Fruit fly (Drosophila melanogaster): Measurements from ENCODE around the gene CG46339.
A peak's percentile ranks its signal among the peaks of the same experiment; 100 is the strongest.

CG46339 gene

DNA sequence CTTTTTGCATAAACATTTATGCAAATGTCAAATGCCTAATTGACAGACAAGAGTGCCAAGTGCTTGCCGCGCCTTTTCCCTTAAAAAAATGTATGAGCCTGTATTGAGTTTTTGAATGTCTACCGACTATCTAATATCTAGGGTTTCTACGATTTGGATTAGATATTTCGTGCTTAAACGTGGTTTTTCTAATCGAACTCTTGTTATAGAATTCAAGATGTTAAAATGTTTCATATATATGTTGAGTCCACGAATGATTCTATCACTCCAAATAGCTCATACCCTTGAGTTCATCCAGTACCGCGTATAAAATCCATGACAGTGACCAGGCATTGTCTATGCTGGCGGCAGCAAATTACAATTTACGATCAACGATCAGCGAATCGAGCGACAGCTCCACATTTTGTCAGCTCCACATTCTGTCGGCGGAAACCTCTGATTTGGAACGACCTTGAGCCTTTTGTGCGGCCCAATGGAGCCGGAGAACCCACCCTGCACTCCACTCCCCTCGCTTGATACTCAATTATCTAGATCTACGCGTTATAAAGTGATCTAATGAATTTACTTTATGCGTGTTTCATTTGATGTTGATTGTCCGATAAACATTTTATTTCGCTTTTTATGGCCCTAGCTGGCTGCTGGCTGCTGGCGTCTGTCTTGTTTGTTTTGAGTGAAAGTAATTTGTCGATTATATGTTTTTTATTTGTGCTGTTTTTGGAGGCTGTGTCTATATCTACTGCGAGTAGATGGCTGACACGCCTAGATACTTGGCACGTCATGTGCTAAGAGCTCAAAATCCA lies 8.7 kb upstream of the CG46339 start (continued):
- peak; percentile 51; the same call in 1 of the 3 replicates for TF ChIP-seq Dbx (GFP tag; IDR thresholded peaks at IDR 0.05)
- TF ChIP-seq chinmo (GFP tag; IDR thresholded peaks at IDR 0.05; ENCODE audit: partially characterized antibody): peak; percentile 82; the same call in 1 of the 4 replicates
- TF ChIP-seq sens (GFP tag): peak; percentile 15
- TF ChIP-seq CoRest (tag; optimal IDR thresholded peaks at IDR 0.05): no peak
- no peak for TF ChIP-seq so (GFP tag; IDR thresholded peaks at IDR 0.05)
- no peak for TF ChIP-seq fd3F (GFP tag; optimal IDR thresholded peaks at IDR 0.05)
- peak; percentile 32 for TF ChIP-seq sd (tag; optimal IDR thresholded peaks at IDR 0.05)
- no peak for TF ChIP-seq dan (GFP tag; IDR thresholded peaks at IDR 0.05)
- TF ChIP-seq row (GFP tag; IDR thresholded peaks at IDR 0.05): peak; percentile 58
- TF ChIP-seq slbo (GFP tag; IDR thresholded peaks at IDR 0.05): peak; percentile 61
- no peak for TF ChIP-seq CG17385 (GFP tag; optimal IDR thresholded peaks at IDR 0.05)
- TF ChIP-seq sob (GFP tag; IDR thresholded peaks at IDR 0.05): 0 out of 2 replicates have a peak, but pooled peaks have one; percentile 34
- no peak for TF ChIP-seq Sry-β (GFP tag; optimal IDR thresholded peaks at IDR 0.05)
- TF ChIP-seq ERR (GFP tag; optimal IDR thresholded peaks at IDR 0.05): no peak
- TF ChIP-seq CG2120 (GFP tag; optimal IDR thresholded peaks at IDR 0.05): peak; percentile 57
- TF ChIP-seq E2f1 (GFP tag; IDR thresholded peaks at IDR 0.05): peak; percentile 10; the same call in 1 of the 2 replicates
- TF ChIP-seq CG42726 (GFP tag; IDR thresholded peaks at IDR 0.05; ENCODE audit: partially characterized antibody): no peak
- peak; percentile 19; the same call in 1 of the 2 replicates for TF ChIP-seq CG31224 (GFP tag; IDR thresholded peaks at IDR 0.05)
- TF ChIP-seq CG17186 (GFP tag; optimal IDR thresholded peaks at IDR 0.05): no peak
- 0 out of 3 replicates have a peak, but pooled peaks have one; percentile 10 for TF ChIP-seq CG14860 (GFP tag; IDR thresholded peaks at IDR 0.05; ENCODE audit: partially characterized antibody)
- TF ChIP-seq Atf6 (GFP tag; IDR thresholded peaks at IDR 0.05): peak; percentile 15; the same call in 1 of the 2 replicates
- no peak for TF ChIP-seq CG10366 (GFP tag; IDR thresholded peaks at IDR 0.05)
- no peak for TF ChIP-seq lola (GFP tag; optimal IDR thresholded peaks at IDR 0.05)
- TF ChIP-seq D19B (GFP tag; optimal IDR thresholded peaks at IDR 0.05): peak; percentile 74
- TF ChIP-seq otp (GFP tag; IDR thresholded peaks at IDR 0.05): no peak
- TF ChIP-seq z (GFP tag; IDR thresholded peaks at IDR 0.05): no peak
- no peak for TF ChIP-seq Fer2 (tag; optimal IDR thresholded peaks at IDR 0.05)
- TF ChIP-seq Xrp1 (GFP tag; IDR thresholded peaks at IDR 0.05): no peak
- peak; percentile 43; the same call in 1 of the 2 replicates for TF ChIP-seq NFAT (GFP tag; IDR thresholded peaks at IDR 0.05)
- TF ChIP-seq CG9932 (GFP tag; IDR thresholded peaks at IDR 0.05): peak; percentile 44; the same call in 1 of the 2 replicates
- TF ChIP-seq dpn (GFP tag; optimal IDR thresholded peaks at IDR 0.05): peak; percentile 5 to 14
- TF ChIP-seq E2f2 (GFP tag; IDR thresholded peaks at IDR 0.05): 0 out of 2 replicates have a peak, but pooled peaks have one; percentile 6
- TF ChIP-seq H2.0 (GFP tag; IDR thresholded peaks at IDR 0.05): no peak
- TF ChIP-seq tio (GFP tag; optimal IDR thresholded peaks at IDR 0.05): no peak
- peak; percentile 35 for TF ChIP-seq vvl (GFP tag; IDR thresholded peaks at IDR 0.05)
- no peak for TF ChIP-seq CG10321 (GFP tag; IDR thresholded peaks at IDR 0.05)
- TF ChIP-seq cas (GFP tag; IDR thresholded peaks at IDR 0.05): no peak
- TF ChIP-seq CHES-1-like (GFP tag; optimal IDR thresholded peaks at IDR 0.05): no peak
- no peak for TF ChIP-seq gce (GFP tag; IDR thresholded peaks at IDR 0.05)
- no peak for TF ChIP-seq CG7987 (GFP tag; optimal IDR thresholded peaks at IDR 0.05)
- TF ChIP-seq CG12769 (tag; optimal IDR thresholded peaks at IDR 0.05): peak; percentile 10
- peak; percentile 0 for TF ChIP-seq mam (GFP tag; optimal IDR thresholded peaks at IDR 0.05)
- no peak for TF ChIP-seq usp (GFP tag; optimal IDR thresholded peaks at IDR 0.05)
- no peak for TF ChIP-seq CG7357 (GFP tag; IDR thresholded peaks at IDR 0.05)
- no peak for TF ChIP-seq ci (GFP tag; IDR thresholded peaks at IDR 0.05)
- no peak for TF ChIP-seq CG2129 (GFP tag; IDR thresholded peaks at IDR 0.05; ENCODE audit: partially characterized antibody)
- peak; percentile 20 for TF ChIP-seq CG2678 (tag; optimal IDR thresholded peaks at IDR 0.05)
- peak; percentile 35 for TF ChIP-seq lilli (GFP tag; optimal IDR thresholded peaks at IDR 0.05)
- no peak for TF ChIP-seq wor (GFP tag; IDR thresholded peaks at IDR 0.05)
- no peak for TF ChIP-seq BtbVII (GFP tag; optimal IDR thresholded peaks at IDR 0.05)
